Worm (Caenorhabditis elegans): ENCODE measurements around the gene unc-36.

Gene unc-36

DNA sequence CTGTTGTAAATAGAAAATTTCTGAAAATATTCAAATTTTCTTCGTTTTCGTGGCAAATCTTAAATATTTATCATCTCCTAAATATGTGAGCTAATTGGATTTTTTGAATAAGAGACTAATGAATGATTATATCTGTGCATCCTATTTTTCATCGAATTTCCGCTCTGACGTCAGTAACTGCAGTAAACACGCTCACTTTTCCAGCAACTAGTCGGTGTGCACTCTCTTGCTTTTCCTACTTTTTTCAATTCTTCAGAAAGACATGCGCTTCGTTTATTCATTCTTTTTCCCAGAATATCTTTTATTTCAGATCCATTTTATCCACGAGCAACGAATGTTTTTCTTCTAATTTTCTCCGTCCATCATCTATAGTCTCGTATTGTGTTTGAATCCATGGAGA is 28.5 kb upstream of the unc-36 start:
- TF ChIP-seq dao-5 (tag; optimal IDR thresholded peaks at IDR 0.05) (no peak), him-1 (tag; optimal IDR thresholded peaks at IDR 0.05) (no peak), W03F9.2 (tag; optimal IDR thresholded peaks at IDR 0.05) (no peak)

DNA sequence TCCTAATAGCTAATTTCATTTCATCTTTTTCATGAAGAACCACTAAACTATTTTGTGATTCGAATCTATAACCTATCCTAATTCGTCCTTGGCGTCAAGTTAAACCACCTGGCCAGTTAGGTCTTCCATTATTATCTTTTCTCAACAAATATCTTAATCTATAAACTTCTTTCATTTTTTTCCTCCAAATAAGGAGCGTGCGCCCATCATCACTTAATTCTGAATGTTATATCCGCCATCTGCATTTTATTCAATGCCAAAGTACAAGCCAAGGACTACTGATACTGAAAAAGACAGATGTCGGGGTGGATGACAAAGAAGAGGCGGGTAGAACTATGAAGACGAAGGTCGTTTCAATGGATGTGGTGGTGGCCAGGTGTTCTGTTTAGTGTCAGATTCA is 27.9 kb upstream of the unc-36 start:
- TF ChIP-seq him-1 (tag; optimal IDR thresholded peaks at IDR 0.05) (no peak), W03F9.2 (tag; optimal IDR thresholded peaks at IDR 0.05) (no peak), dao-5 (tag; optimal IDR thresholded peaks at IDR 0.05) (no peak)

- peak; percentile 2 for TF ChIP-seq W03F9.2 (tag; optimal IDR thresholded peaks at IDR 0.05)
- no peak for TF ChIP-seq dao-5 (tag; optimal IDR thresholded peaks at IDR 0.05)
- TF ChIP-seq him-1 (tag; optimal IDR thresholded peaks at IDR 0.05) = peak; percentile 84
Observed at ce11 chrIII:8227511-8227910, 26.5 kb upstream of the unc-36 start, which contains the start of gene fbxl-1. Gene fbxl-1 (plus strand): TSS chrIII:8227830.

- TF ChIP-seq him-1 (tag; optimal IDR thresholded peaks at IDR 0.05) = no peak
Observed at ce11 chrIII:8226178-8226577, 25.2 kb upstream of the unc-36 start, which contains the start of gene rfs-1. Gene rfs-1 (plus strand): TSS chrIII:8226478.

DNA sequence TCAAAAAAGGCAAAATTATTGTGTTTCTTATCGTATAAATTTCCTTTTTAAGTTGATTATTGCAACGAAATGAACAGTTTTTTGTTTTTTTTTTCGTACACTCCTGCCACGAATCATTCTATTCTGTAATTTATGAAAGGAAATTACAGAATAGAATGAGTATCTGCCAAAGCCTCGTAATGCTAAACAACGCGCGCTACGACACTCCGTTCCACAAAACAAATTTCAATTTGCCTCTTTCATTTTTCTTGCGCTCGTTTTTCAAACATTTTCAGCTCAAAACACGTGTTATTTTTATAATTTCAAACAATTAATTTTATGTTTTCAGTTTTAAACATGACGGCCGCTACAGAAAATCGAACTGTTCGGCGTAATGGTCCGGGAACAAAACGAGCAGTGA is 23.8 kb upstream of the unc-36 start, which contains the start of gene mob-4:
mob-4 (plus strand) TSS at position 329 of the 400 bp plus-strand sequence.
- TF ChIP-seq W03F9.2 (tag; optimal IDR thresholded peaks at IDR 0.05) (no peak), dao-5 (tag; optimal IDR thresholded peaks at IDR 0.05) (no peak), him-1 (tag; optimal IDR thresholded peaks at IDR 0.05) (no peak)

DNA sequence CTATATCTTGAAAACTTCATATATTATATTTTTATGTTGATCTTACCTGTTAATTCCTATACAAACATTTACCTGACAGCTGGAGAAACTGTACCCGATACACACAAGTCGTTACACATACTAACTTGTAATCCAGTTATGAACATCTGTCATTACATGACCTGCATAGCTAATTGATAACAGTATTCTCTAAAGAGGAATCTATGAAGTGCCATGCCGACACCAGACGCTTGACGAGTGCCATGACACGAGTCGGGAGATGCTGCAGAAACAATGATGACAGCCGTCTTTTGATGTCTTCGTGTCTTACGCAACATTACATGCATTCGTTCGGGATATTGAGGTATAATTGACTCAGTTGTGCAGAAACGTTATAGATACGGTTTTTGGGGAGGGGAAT is 19.1 kb upstream of the unc-36 start:
- TF ChIP-seq W03F9.2 (tag; optimal IDR thresholded peaks at IDR 0.05) = no peak
- no peak for TF ChIP-seq him-1 (tag; optimal IDR thresholded peaks at IDR 0.05)
- TF ChIP-seq dao-5 (tag; optimal IDR thresholded peaks at IDR 0.05) = no peak

- no peak for TF ChIP-seq dao-5 (tag; optimal IDR thresholded peaks at IDR 0.05)
- TF ChIP-seq W03F9.2 (tag; optimal IDR thresholded peaks at IDR 0.05) = no peak
- TF ChIP-seq him-1 (tag; optimal IDR thresholded peaks at IDR 0.05) = no peak
Observed at ce11 chrIII:8217919-8218318, 16.9 kb upstream of the unc-36 start, which contains the start of gene C30A5.16. Gene C30A5.16 (plus strand): TSS chrIII:8218219.

DNA sequence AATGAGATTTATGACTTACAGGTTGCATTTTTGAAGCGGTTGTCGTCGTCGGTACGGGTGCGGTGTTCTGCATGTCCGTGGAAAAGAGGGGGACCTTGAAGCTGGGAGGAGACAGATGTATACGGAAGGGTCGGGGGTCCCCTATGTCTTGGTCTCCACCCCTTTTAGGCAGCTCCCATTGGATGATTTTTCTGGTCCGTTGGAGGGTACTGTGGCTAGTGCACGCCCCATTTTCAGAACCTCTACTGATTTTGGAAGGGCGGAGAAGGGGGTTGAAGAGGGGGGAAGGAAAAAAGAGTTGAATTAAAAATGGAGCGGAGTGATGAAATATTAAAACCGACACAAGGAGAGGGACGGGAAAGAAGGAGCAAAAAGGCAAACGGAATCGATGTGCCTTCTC is 15.2 kb upstream of the unc-36 start, which contains the start of gene unc-86:
unc-86 (minus strand) TSS at position 113 of the 400 bp plus-strand sequence.
- no peak for TF ChIP-seq W03F9.2 (tag; optimal IDR thresholded peaks at IDR 0.05)
- TF ChIP-seq dao-5 (tag; optimal IDR thresholded peaks at IDR 0.05) = no peak
- TF ChIP-seq him-1 (tag; optimal IDR thresholded peaks at IDR 0.05) = no peak

- TF ChIP-seq dao-5 (tag; optimal IDR thresholded peaks at IDR 0.05) = no peak
- TF ChIP-seq W03F9.2 (tag; optimal IDR thresholded peaks at IDR 0.05) = no peak
- TF ChIP-seq him-1 (tag; optimal IDR thresholded peaks at IDR 0.05) = no peak
Observed at ce11 chrIII:8211562-8211961, 10.5 kb upstream of the unc-36 start.

- TF ChIP-seq W03F9.2 (tag; optimal IDR thresholded peaks at IDR 0.05) = no peak
- no peak for TF ChIP-seq him-1 (tag; optimal IDR thresholded peaks at IDR 0.05)
- TF ChIP-seq dao-5 (tag; optimal IDR thresholded peaks at IDR 0.05) = no peak
Observed at ce11 chrIII:8209775-8210174, 8.8 kb upstream of the unc-36 start, which contains the start of gene C30A5.10. Gene C30A5.10 (minus strand): TSS chrIII:8209875.

DNA sequence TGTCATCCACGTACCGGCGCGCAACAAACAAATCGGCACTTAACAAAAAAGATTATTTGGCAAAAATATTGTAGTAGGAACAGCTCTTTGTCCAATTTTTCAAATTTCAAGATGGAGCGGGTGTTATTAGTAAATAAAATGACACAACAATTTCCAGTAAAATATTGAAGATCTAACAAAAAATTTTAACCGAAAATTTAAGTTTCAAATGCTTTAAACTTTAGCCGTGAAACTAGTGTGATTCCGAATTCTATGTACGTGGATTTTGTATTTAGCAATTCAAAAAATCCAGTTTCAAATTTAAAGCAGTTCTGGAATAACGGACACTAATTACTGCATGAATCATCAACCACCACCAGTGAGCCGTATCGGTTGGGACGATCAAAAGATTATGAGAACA is 1.7 kb upstream of the unc-36 start, which contains the start of gene snb-5:
snb-5 (plus strand) TSS at position 301 of the 400 bp plus-strand sequence.
- TF ChIP-seq dao-5 (tag; optimal IDR thresholded peaks at IDR 0.05) (no peak), him-1 (tag; optimal IDR thresholded peaks at IDR 0.05) (no peak), W03F9.2 (tag; optimal IDR thresholded peaks at IDR 0.05) (no peak)

ce11 chrIII:8201760-8202159 is 743 bp upstream of the unc-36 start:
- TF ChIP-seq dao-5 (tag; optimal IDR thresholded peaks at IDR 0.05) = no peak
- peak; percentile 42 for TF ChIP-seq him-1 (tag; optimal IDR thresholded peaks at IDR 0.05)
- peak; percentile 25 for TF ChIP-seq W03F9.2 (tag; optimal IDR thresholded peaks at IDR 0.05)

- TF ChIP-seq dao-5 (tag; optimal IDR thresholded peaks at IDR 0.05) (no peak), him-1 (tag; optimal IDR thresholded peaks at IDR 0.05) (no peak), W03F9.2 (tag; optimal IDR thresholded peaks at IDR 0.05) (no peak)
Observed at ce11 chrIII:8199060-8199459, 2.0 kb downstream of the unc-36 start.

DNA sequence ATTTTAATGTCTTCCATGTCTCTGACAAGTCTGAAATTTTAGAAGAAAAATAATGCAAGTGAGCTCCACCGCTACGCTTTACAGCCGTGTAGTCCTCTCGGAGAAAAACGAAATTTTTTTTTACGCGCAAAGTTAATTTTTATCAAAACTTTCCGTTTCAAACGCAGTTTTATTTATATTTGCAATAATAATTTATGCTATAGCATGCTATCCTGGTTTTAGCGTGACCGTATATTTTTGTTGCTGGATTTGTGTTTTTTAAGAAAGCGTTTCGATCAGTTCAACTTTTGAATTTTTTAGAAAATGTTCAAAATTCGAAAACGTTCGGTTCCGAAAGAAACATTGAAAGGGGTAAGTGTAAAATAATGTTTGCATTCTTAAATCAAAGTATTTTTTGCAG is 9.3 kb downstream of the unc-36 start, which contains the start of gene C50C3.1:
C50C3.1 (plus strand) TSS at position 301 of the 400 bp plus-strand sequence.
- TF ChIP-seq W03F9.2 (tag; optimal IDR thresholded peaks at IDR 0.05) (no peak), dao-5 (tag; optimal IDR thresholded peaks at IDR 0.05) (no peak), him-1 (tag; optimal IDR thresholded peaks at IDR 0.05) (no peak)

DNA sequence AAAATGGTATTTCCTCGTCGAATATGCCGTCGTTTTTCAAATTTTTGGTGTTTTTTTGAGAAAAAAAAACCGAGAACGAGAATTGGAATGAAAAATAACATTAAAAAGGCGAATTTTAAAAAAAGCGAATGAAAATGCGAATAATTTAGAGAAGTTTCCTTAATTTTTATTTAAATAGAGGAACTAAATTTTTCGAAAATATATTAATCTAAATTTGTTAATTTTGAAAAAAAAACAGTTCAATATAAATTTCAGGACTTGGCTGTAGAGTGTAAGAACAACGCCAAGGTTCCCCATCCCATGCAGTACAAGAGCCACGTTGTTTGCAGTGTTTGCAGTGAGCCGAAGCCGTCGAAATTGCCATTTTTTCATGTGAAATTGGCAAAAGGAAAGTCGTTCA is 10.5 kb downstream of the unc-36 start, which contains the start of gene C50C3.19:
C50C3.19 (plus strand) TSS at position 301 of the 400 bp plus-strand sequence.
- TF ChIP-seq dao-5 (tag; optimal IDR thresholded peaks at IDR 0.05) (no peak), W03F9.2 (tag; optimal IDR thresholded peaks at IDR 0.05) (no peak), him-1 (tag; optimal IDR thresholded peaks at IDR 0.05) (no peak)

All from whole organism, L4/young adult.